Fruit fly (Drosophila melanogaster): ENCODE measurements around the gene CG43078.

CG43078 gene

DNA sequence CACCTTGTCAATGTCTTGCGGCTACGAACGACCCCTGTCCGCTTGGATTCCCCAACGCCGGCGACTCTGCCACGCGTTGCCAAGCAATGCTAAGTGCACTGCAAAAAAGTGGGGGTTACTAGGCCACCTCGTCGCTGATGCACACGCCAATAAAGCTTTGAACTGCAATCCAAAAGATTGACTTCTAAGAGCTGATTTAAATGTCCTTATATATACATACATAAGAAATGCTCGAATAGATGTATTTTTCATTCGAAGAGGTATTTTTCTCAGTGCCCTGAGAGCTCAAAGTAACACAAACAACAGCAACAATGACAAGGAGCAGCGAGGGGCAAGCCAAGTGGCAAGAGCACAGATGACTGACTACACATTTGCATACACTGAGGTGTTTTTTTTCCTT is 30.8 kb downstream of the CG43078 start:
- TF ChIP-seq CTCF (optimal IDR thresholded peaks at IDR 0.05) = no peak
- TF ChIP-seq CG8478 (optimal IDR thresholded peaks at IDR 0.05) = no peak

DNA sequence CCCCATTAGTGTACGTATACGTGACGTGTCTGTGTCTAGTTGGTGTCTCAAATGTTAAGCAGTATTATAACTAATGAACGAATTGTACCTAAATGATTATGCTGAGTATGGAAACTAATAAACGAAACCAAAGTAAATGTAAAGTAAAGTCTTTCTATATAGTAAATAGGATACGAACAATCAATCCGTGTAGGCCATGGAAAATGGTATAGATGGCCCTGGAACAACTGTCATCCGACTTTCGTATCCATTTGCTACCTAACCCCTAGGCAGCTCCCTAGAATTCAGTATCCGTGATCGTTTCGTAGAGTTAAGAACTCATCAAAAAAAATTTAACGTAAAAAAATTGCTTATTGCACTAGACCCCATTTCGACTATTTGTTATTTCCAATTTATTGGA is 40.3 kb downstream of the CG43078 start, which contains the start of gene S-Lap1:
TSS of gene S-Lap1 (plus strand) at position 301 of the 400 bp plus-strand sequence.
- no peak for TF ChIP-seq CTCF (optimal IDR thresholded peaks at IDR 0.05)
- no peak for TF ChIP-seq CG8478 (optimal IDR thresholded peaks at IDR 0.05)

DNA sequence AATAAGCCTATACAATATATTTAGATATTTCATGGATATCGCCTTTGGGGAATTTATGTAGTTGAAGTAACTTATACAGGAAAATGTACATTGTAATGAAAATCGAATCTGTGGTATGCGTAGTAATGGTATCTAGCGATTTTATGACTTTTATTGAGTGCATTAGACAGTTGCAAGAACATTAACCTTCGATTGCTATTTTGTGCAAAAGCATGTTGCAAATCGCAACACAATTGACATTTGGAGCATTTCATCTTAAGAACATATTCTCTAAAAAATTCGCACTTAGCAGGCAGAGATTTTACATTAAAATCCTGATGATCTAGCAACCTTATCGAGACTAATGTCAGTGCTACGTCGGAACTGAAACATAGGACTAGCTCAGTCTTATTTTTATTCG is 43.0 kb downstream of the CG43078 start, which contains the start of gene S-Lap2:
TSS of gene S-Lap2 (plus strand) at position 301 of the 400 bp plus-strand sequence.
- TF ChIP-seq CG8478 (optimal IDR thresholded peaks at IDR 0.05) = no peak
- no peak for TF ChIP-seq CTCF (optimal IDR thresholded peaks at IDR 0.05)

DNA sequence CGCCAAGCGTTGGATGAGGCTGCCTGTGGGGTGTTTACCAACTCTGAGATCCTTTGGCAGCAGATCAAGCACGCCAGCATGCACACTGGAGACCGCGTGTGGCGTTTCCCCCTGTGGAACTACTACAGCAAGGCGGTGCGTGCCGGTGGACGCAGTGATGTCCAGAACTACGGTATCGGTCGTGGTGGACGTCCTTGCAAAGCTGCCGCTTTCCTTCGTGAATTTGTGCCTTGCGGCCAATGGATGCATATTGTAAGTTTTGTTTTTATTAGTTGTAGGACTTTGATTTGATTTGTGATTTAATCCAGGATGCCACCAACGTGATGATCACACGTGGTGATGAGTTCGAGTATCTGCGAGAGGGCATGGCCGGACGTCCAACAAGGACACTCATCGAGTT is 44.9 kb downstream of the CG43078 start:
- TF ChIP-seq CG8478 (optimal IDR thresholded peaks at IDR 0.05) (no peak), CTCF (optimal IDR thresholded peaks at IDR 0.05) (no peak)

DNA sequence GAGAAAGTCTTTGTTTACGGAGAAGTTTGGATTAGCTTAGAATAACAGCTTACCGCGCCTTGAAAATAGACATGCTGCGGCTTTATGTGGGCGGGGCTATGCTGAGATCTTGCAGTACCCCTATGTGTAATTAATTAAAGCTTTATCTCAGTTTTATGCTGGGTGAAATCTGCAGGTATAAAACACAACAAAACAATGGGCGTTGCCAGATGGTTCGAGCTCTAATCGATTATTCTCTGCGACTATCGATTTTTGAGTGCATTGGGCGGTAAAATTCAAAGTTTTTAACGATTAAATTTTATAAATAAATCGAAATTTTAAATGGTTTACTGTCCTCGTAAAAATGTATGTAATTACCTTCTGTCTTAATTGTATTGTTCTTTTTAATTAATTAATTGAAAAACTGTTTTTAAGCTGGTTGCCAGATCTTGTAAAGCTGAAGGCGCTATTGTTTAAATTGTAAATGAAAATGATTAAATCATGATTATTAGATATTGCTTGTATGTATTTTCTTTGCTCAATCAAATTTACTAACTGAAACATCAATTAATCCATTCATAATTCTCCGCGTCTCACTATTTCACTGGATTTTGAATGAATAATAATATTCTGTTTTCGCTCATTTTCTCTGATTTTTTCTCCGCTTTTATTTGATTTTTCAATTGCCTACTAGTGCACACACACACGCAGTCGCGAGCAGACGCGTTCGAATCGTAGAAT is 47.3 kb downstream of the CG43078 start, which contains the start of the genes GAPsec and Zasp66:
TSS of gene GAPsec (minus strand) at position 200 of the 720 bp plus-strand sequence.
TSS of gene Zasp66 (plus strand) at position 670 of the 720 bp plus-strand sequence.
- TF ChIP-seq CG8478 (optimal IDR thresholded peaks at IDR 0.05) = no peak
- TF ChIP-seq CTCF (optimal IDR thresholded peaks at IDR 0.05) = no peak

DNA sequence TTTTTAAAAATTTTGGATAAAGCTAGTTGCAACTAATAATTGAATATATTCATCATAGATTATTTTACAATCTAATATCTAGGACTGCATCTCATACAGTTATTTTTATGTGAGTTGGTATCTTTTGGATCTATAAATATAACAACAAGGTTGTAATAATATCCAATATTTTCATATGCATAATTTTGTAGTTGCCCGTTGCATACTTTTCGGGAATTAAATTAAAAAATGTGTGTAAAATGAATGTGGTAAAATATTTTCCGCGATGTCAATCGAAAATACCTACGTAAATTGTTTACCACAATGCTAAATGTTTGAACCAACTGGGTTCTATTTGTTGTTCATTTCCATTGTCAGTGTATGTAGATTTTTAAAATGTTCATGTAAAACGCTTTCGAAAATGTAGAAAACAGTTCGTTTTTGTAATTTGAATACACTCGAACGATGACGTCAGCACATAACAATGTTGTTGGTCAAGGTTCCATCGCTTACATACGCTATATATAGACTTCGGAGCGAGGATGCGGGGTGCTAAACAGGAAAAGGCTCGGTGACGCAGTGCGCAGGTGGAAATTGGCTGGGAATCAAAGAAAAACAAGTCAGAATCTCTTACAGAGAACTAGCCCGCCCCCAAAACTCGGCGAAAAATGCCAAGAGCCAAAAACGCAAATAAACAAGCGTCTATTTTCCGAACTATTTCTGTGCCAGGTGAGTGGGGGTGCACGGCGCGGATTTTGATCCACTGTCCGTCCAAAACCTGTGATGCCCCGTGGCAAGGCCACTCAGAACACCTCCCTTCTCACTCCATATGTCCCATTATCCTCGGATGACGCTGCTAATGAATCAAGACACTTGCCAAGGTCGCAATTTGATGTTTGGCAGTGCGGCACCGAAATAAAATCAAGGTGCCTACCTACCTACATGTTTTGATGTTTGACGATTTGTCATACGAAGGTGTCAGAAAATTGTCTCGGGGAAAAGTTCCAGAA is 51.5 kb downstream of the CG43078 start:
- TF ChIP-seq CTCF (optimal IDR thresholded peaks at IDR 0.05) (peak; percentile 73 to 78), CG8478 (optimal IDR thresholded peaks at IDR 0.05) (no peak)

DNA sequence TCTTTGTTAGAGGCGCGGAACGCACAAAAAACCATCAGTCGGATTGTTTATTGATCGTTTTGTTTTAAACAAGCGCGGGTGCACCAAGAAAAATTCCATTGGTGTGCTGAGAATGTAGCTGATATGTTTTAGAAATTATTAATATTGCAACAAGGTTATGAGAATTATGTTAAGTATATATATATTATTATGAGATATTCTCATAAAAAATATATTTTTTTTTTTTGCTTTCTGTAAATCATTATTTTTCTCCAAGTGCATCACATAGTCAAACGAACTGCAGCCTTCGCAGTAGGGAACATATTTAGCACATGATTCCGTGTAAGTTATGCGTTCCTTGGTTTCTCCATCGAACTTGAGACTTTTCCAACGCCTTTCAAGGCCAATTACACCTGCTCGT is 52.4 kb downstream of the CG43078 start:
- TF ChIP-seq CG8478 (optimal IDR thresholded peaks at IDR 0.05) (no peak), CTCF (optimal IDR thresholded peaks at IDR 0.05) (no peak)

DNA sequence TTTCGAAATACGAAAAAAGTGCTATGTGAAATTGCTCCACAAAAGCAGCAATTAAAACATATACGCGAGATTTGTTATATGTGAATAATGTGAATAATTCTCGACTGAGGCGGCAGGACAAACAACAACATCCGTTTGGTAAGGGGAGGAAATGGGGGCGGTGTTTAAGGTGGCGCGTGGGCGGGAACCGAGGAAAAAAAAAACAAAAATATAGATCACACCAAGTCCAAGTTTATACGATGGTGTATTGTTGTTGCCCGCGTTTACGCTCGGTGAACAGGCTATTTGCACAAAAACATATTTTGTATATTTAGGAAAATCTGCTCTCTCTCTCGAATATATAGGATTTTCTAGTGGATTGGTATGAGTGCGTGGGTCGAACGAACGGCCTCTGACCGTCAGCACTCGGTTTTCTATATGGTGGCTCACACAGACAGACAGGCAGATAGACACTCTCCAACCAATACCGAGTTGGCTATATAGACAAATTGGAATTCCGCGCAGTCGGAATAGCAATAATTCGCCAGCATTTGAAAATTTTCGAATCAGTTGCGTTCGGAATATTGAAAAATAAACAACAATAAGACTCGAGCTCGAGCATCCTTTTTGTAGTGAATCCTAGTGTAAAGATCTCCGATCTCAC is 53.2 kb downstream of the CG43078 start:
- TF ChIP-seq CTCF (optimal IDR thresholded peaks at IDR 0.05) (no peak), CG8478 (optimal IDR thresholded peaks at IDR 0.05) (no peak)

DNA sequence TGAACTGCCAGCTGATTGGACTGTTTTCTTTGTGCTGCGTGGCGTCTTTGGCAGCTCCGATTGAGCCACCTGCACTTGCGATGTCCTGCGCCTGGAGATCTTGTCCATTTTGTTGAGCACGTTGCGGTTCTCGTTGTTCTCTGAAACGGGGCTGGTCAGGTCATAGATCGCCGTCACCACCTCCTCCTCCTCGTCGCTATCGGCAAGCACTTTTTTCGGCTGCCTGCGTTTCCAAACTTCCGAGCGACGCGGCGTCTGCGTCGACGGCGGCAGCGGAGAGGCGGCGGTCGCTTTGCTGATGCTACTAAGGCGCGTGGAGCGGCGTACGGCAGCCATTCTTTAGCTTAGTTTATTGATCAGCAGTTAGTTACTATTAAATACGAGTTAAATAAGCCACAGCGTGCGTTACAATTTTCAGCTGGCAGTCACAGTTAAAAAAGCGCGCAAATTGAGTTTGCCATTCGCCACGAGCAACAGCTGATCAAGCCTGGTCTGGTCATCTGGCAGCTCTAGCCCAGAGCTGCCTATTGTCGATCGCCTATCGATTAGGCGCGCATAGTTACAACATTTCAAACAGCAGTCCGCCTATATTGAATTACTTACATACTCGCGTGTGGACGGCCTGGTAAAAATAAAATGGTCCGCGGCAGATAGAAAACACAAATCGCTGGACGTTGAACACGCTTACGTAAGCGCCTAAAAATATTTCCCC is 57.2 kb downstream of the CG43078 start, which contains the start of gene Cdc6:
TSS of gene Cdc6 (minus strand) at position 456 of the 712 bp plus-strand sequence.
- TF ChIP-seq CG8478 (optimal IDR thresholded peaks at IDR 0.05) (no peak), CTCF (optimal IDR thresholded peaks at IDR 0.05) (peak in 1 of 2 experiments; percentile 0)

DNA sequence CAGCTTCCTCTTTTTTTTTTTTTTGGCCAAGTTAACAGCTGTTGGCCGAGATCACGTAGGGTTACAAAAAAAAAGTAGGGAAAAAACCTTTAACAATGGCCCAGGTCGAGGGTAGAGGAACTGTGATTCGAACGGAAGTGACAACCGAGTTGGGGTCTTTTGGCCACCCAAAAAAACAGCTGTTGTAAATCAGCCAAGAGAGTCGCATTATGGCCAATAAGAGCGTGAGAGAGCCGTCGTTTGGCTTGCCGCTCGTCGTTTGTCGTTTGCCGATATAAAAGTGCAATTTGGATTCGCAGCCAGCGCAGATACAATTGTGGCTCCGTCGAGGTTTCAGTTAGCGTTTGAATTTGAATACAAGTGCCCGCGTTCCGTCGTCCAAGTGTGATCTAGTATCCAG is 63.5 kb downstream of the CG43078 start, which contains the start of gene Cpr66D:
TSS of gene Cpr66D (plus strand) at position 301 of the 400 bp plus-strand sequence.
- TF ChIP-seq CTCF (optimal IDR thresholded peaks at IDR 0.05) (no peak), CG8478 (optimal IDR thresholded peaks at IDR 0.05) (no peak)

DNA sequence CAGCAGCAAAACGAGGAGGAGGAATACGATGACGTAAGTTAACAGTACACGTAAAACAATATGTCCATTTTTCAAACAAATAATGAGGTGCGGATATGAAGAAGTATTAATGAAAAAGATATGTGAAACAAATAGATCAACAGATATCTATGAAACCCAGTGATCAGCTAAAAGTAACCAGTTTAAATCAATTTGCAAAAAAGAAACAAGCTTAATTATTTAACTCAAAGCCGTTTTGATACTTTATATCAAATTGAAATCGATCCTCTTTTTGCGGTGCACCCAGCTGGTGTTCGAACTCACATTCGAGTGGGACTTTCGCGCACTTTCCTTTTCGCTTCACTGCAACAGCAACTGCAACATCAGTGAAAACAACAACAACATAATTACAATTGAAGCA is 64.4 kb downstream of the CG43078 start:
- TF ChIP-seq CTCF (optimal IDR thresholded peaks at IDR 0.05) (no peak), CG8478 (optimal IDR thresholded peaks at IDR 0.05) (no peak)

DNA sequence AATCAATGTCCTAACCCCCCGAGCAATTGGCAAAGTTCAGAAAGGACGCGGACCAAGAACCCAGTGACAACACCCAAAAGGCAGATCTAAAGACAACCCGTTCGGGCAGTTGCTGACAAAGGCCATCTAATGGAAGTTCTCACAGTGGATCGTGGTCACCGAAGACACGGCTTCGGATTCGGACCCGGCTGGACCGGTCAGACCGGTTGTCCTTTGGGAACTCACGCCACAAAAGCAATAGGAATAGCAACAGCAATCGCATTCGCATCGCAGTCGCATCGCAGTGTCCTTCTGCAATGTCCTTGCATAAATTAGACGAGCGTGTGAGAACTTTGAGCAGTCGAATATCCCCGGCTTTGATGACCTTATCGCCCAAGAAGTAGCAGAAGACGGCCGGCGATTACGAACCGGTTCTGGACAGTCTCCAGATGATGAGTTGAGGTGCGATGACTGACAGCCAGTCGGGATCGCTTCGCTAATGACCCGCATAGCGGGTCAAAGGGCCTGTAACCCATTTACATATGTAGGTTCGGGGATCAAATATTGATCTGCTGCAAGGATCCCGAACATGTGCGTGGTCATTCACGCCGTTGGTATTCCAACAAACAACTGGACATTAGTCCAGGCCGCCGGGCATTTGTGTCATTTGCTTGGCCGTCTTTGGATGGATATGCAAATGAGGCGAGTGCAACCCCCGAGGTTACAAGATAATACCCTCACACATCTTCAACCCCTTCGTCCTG is 67.4 kb downstream of the CG43078 start:
- no peak for TF ChIP-seq CTCF (optimal IDR thresholded peaks at IDR 0.05)
- TF ChIP-seq CG8478 (optimal IDR thresholded peaks at IDR 0.05) = no peak

DNA sequence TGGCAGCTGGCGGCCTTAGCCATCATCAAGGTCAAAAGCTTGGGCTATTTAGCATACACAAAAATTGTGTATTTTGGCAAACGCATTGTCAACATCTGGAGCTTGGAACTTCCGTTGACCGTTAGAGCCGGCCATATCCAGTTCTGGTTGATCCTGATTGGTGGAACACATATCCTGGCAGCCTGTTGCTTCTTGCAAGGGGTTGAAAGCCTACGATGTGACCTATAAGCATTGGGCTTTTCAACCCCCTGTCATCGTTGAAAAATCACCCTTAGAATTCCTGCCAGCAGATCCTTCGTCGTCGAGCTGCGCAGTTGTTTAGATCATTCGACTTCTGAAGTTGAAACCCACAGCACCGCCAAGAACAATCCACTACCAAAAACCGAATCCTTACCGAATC is 70.2 kb downstream of the CG43078 start, which contains the start of the genes CG13305 and Pex7:
TSS of gene CG13305 (minus strand) at position 2 of the 400 bp plus-strand sequence.
TSS of gene Pex7 (plus strand) at position 325 of the 400 bp plus-strand sequence.
- no peak for TF ChIP-seq CG8478 (optimal IDR thresholded peaks at IDR 0.05)
- no peak for TF ChIP-seq CTCF (optimal IDR thresholded peaks at IDR 0.05)

Data from S2 (cell line).